Worm (Caenorhabditis elegans): ENCODE measurements around the gene sqst-5.

DNA sequence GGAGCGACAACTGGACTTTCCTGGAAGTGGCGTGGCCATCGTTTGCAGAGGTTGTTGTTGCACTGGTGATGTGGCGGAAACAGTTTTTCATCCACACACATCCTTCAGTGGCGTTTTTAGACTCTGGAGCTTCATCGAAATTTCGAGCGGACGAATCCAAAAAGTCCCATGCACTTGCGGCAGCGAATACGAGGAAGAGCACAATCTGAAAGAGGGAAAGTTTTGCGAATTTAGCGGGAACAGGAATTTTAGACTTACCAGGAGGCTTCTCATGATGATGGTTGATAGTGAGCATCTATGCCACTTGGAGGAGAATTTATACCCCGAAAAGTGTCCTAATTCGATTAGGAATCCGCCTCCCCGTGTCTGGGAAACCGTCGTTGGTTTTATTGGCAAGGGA, 30.3 kb upstream of the sqst-5 start, which contains the start of gene F40G9.14:
- TF ChIP-seq nhr-11 (tag; optimal IDR thresholded peaks at IDR 0.05) (no peak), unc-62 (GFP tag; optimal IDR thresholded peaks at IDR 0.05) (no peak), jun-1 (tag; optimal IDR thresholded peaks at IDR 0.05) (no peak), nhr-237 (tag; optimal IDR thresholded peaks at IDR 0.05) (no peak), pha-4 (tag; optimal IDR thresholded peaks at IDR 0.05) (no peak), ama-1 (optimal IDR thresholded peaks at IDR 0.05) (no peak), elt-1 (tag; optimal IDR thresholded peaks at IDR 0.05) (no peak), egl-27 (tag; optimal IDR thresholded peaks at IDR 0.05) (no peak), elt-2 (tag; optimal IDR thresholded peaks at IDR 0.05) (no peak), unc-39 (tag; optimal IDR thresholded peaks at IDR 0.05) (no peak), snpc-4 (tag; optimal IDR thresholded peaks at IDR 0.05) (no peak), nhr-77 (tag; optimal IDR thresholded peaks at IDR 0.05) (no peak), ZK546.5 (tag; optimal IDR thresholded peaks at IDR 0.05) (no peak), mml-1 (tag; optimal IDR thresholded peaks at IDR 0.05) (no peak)
